Fruit fly (Drosophila melanogaster) whole organism, embryonic: Measurements from ENCODE around the gene CG34125.
A peak's percentile ranks its signal among the peaks of the same experiment; 100 is the strongest.

Experiments
- Asciz ChIP-seq: fragments of 200-800 bp; sonication (Bioruptor generic); optimal IDR thresholded peaks from 2 replicates; lab custom pipeline; 2017; ENCODE audit warnings: missing biosample characterization, mild to moderate bottlenecking, missing genetic modification characterization, missing genetic modification reagents
- Blimp-1 ChIP-seq: fragments of 200-800 bp; sonication (Bioruptor generic); optimal IDR thresholded peaks from 3 replicates; lab custom pipeline; 2018; ENCODE audit warnings: missing biosample characterization, missing genetic modification characterization, mild to moderate bottlenecking, moderate library complexity, missing genetic modification reagents
- CG12104 ChIP-seq: fragments of 200-800 bp; sonication (Bioruptor generic); optimal IDR thresholded peaks from 3 replicates; lab custom pipeline; 2016; ENCODE audit warnings: missing biosample characterization, missing genetic modification characterization
- CG17568 ChIP-seq: fragments of 200-800 bp; sonication (Bioruptor generic); optimal IDR thresholded peaks from 2 replicates; lab custom pipeline; 2018; ENCODE audit warnings: missing biosample characterization, mild to moderate bottlenecking, missing genetic modification characterization, moderate library complexity
- CG18619 ChIP-seq: fragments of 200-800 bp; sonication (Bioruptor generic); optimal IDR thresholded peaks from 3 replicates; lab custom pipeline; 2017; ENCODE audit warnings: missing biosample characterization, mild to moderate bottlenecking, missing genetic modification characterization
- CG34376 ChIP-seq: fragments of 200-800 bp; sonication (Bioruptor generic); optimal IDR thresholded peaks from 2 replicates; lab custom pipeline; 2018; ENCODE audit warnings: missing biosample characterization, mild to moderate bottlenecking, missing genetic modification characterization
- CG6689 ChIP-seq: fragments of 200-800 bp; sonication (Bioruptor generic); IDR thresholded peaks from 2 replicates; pipeline ENCODE4 v1.3.6; 2022; ENCODE audit warnings: missing biosample characterization, missing genetic modification characterization
- CG8281 ChIP-seq: fragments of 200-800 bp; sonication (Bioruptor generic); optimal IDR thresholded peaks from 2 replicates; lab custom pipeline; 2018; ENCODE audit warnings: missing biosample characterization, mild to moderate bottlenecking, missing genetic modification characterization, moderate library complexity
- CG8944 ChIP-seq: fragments of 200-800 bp; sonication (Bioruptor generic); optimal IDR thresholded peaks from 3 replicates; lab custom pipeline; 2016; ENCODE audit warnings: missing biosample characterization, missing genetic modification characterization
- CG9876 ChIP-seq: fragments of 200-800 bp; sonication (Bioruptor generic); optimal IDR thresholded peaks from 2 replicates; lab custom pipeline; 2016; ENCODE audit warnings: missing biosample characterization, missing genetic modification characterization
- Deaf1 ChIP-seq: fragments of 200-800 bp; optimal IDR thresholded peaks from 3 replicates; lab custom pipeline; 2019; ENCODE audit warnings: missing biosample characterization, mild to moderate bottlenecking, missing genetic modification characterization, moderate library complexity
- Ets65A ChIP-seq: fragments of 200-800 bp; sonication (Bioruptor generic); peaks from one replicate; lab custom pipeline; 2016; ENCODE audit warnings: missing biosample characterization, missing genetic modification characterization
- Ets97D ChIP-seq: fragments of 200-800 bp; sonication (Bioruptor generic); optimal IDR thresholded peaks from 3 replicates; lab custom pipeline; 2016; ENCODE audit warnings: missing biosample characterization, missing genetic modification characterization
- Gsc ChIP-seq: fragments of 200-800 bp; sonication (Bioruptor generic); IDR thresholded peaks from 2 replicates; pipeline ENCODE4 v1.3.6; 2022; ENCODE audit warnings: missing biosample characterization, missing genetic modification characterization
- Gug ChIP-seq: fragments of 200-800 bp; sonication (Bioruptor generic); IDR thresholded peaks from 4 replicates; pipeline ENCODE4 v1.3.6; 2022; ENCODE audit warnings: missing biosample characterization, missing genetic modification characterization
- HHEX ChIP-seq: fragments of 200-800 bp; sonication (Bioruptor generic); optimal IDR thresholded peaks from 3 replicates; lab custom pipeline; 2017; ENCODE audit warnings: missing biosample characterization, mild to moderate bottlenecking, missing genetic modification characterization, missing genetic modification reagents
- PHDP ChIP-seq: fragments of 200-800 bp; sonication (Bioruptor generic); optimal IDR thresholded peaks from 3 replicates; lab custom pipeline; 2018; ENCODE audit warnings: missing biosample characterization, mild to moderate bottlenecking, missing genetic modification characterization, moderate library complexity
- Scr ChIP-seq: fragments of 200-800 bp; sonication (Bioruptor generic); IDR thresholded peaks from 2 replicates; pipeline ENCODE4 v1.3.6; 2022; ENCODE audit warnings: missing biosample characterization, missing genetic modification characterization; ENCODE audit not compliant: partially characterized antibody
- Sox102F ChIP-seq: fragments of 200-800 bp; sonication (Bioruptor generic); optimal IDR thresholded peaks from 2 replicates; lab custom pipeline; 2018; ENCODE audit warnings: missing biosample characterization, mild to moderate bottlenecking, missing genetic modification characterization, moderate library complexity
- Sry-δ ChIP-seq: fragments of 200-800 bp; sonication (Bioruptor generic); optimal IDR thresholded peaks from 2 replicates; lab custom pipeline; 2016; ENCODE audit warnings: missing biosample characterization, missing genetic modification characterization
- Usf ChIP-seq: fragments of 200-800 bp; sonication (Bioruptor generic); optimal IDR thresholded peaks from 2 replicates; lab custom pipeline; 2017; ENCODE audit warnings: missing genotype, missing biosample characterization, missing genetic modification characterization
- Vsx1 ChIP-seq: fragments of 200-800 bp; sonication (Bioruptor generic); optimal IDR thresholded peaks from 2 replicates; lab custom pipeline; 2017; ENCODE audit warnings: missing biosample characterization, mild to moderate bottlenecking, missing genetic modification characterization, missing genetic modification reagents
- ato ChIP-seq: fragments of 200-800 bp; sonication (Bioruptor generic); IDR thresholded peaks from 2 replicates; pipeline ENCODE4 v1.3.6; 2022; ENCODE audit warnings: missing biosample characterization, missing genetic modification characterization; ENCODE audit not compliant: partially characterized antibody
- bsh ChIP-seq, 2 experiments: fragments of 200-800 bp; sonication (Bioruptor generic); optimal IDR thresholded peaks; 2 replicates each; lab custom pipeline; 2017 to 2018; ENCODE audit warnings: mild to moderate bottlenecking in 2 of 2, missing biosample characterization in 2 of 2, missing genetic modification characterization in 2 of 2, moderate library complexity in 1 of 2
- cato ChIP-seq: fragments of 200-800 bp; sonication (Bioruptor generic); optimal IDR thresholded peaks from 2 replicates; lab custom pipeline; 2016; ENCODE audit warnings: missing biosample characterization, missing genetic modification characterization, borderline replicate concordance
- croc ChIP-seq: fragments of 200-800 bp; sonication (Bioruptor generic); conservative IDR thresholded peaks from 3 replicates; pipeline ENCODE4 v1.3.6; 2022; ENCODE audit warnings: missing biosample characterization, missing genetic modification characterization
- cwo ChIP-seq: fragments of 200-800 bp; sonication (Bioruptor generic); optimal IDR thresholded peaks from 3 replicates; lab custom pipeline; 2017; ENCODE audit warnings: missing biosample characterization, missing genetic modification characterization, mild to moderate bottlenecking, moderate library complexity, missing genetic modification reagents
- dmrt99B ChIP-seq: fragments of 200-800 bp; sonication (Bioruptor generic); optimal IDR thresholded peaks from 2 replicates; lab custom pipeline; 2018; ENCODE audit warnings: missing biosample characterization, mild to moderate bottlenecking, missing genetic modification characterization, moderate library complexity
- eve ChIP-seq, 2 experiments: fragments of >200 bp; optimal IDR thresholded peaks; 2 replicates each; lab custom pipeline; 2017; ENCODE audit warnings: missing biosample characterization in 2 of 2, missing genetic modification characterization in 2 of 2
- exex ChIP-seq: fragments of 200-800 bp; sonication (Bioruptor generic); optimal IDR thresholded peaks from 4 replicates; lab custom pipeline; 2018; ENCODE audit warnings: missing biosample characterization, mild to moderate bottlenecking, missing genetic modification characterization, moderate library complexity
- fd96Cb ChIP-seq: fragments of 200-800 bp; sonication (Bioruptor generic); optimal IDR thresholded peaks from 2 replicates; lab custom pipeline; 2018; ENCODE audit warnings: missing biosample characterization, mild to moderate bottlenecking, missing genetic modification characterization, moderate library complexity
- fru ChIP-seq: fragments of >200 bp; optimal IDR thresholded peaks from 2 replicates; lab custom pipeline; 2017
- knrl ChIP-seq: fragments of 200-800 bp; sonication (Bioruptor generic); IDR thresholded peaks from 3 replicates; pipeline ENCODE4 v1.3.6; 2022; ENCODE audit warnings: missing biosample characterization, missing genetic modification characterization; ENCODE audit not compliant: partially characterized antibody
- pros ChIP-seq: fragments of 200-800 bp; sonication (Bioruptor generic); optimal IDR thresholded peaks from 3 replicates; lab custom pipeline; 2019; ENCODE audit warnings: missing biosample characterization, mild to moderate bottlenecking, missing genetic modification characterization, moderate library complexity
- ranshi ChIP-seq: fragments of 200-800 bp; sonication (Bioruptor generic); IDR thresholded peaks from 2 replicates; pipeline ENCODE4 v1.3.6; 2022; ENCODE audit warnings: missing biosample characterization, missing genetic modification characterization
- run ChIP-seq: fragments of 200-800 bp; sonication (Bioruptor generic); optimal IDR thresholded peaks from 3 replicates; lab custom pipeline; 2018; ENCODE audit warnings: missing biosample characterization, mild to moderate bottlenecking, missing genetic modification characterization
- sd ChIP-seq: fragments of 200-800 bp; sonication (Bioruptor generic); optimal IDR thresholded peaks from 3 replicates; lab custom pipeline; 2018; ENCODE audit warnings: missing biosample characterization, mild to moderate bottlenecking, missing genetic modification characterization, moderate library complexity
- sens-2 ChIP-seq: fragments of 200-800 bp; sonication (Bioruptor generic); IDR thresholded peaks from 2 replicates; pipeline ENCODE4 v1.3.6; 2022; ENCODE audit warnings: missing biosample characterization, missing genetic modification characterization
- sima ChIP-seq: fragments of 200-800 bp; sonication (Bioruptor generic); optimal IDR thresholded peaks from 2 replicates; lab custom pipeline; 2016; ENCODE audit warnings: missing biosample characterization, missing genetic modification characterization
- slou ChIP-seq: fragments of 200-800 bp; sonication (Bioruptor generic); optimal IDR thresholded peaks from 3 replicates; lab custom pipeline; 2016; ENCODE audit warnings: missing biosample characterization, missing genetic modification characterization
- sug ChIP-seq: fragments of 200-800 bp; optimal IDR thresholded peaks from 2 replicates; lab custom pipeline; 2019; ENCODE audit warnings: missing biosample characterization, mild to moderate bottlenecking, missing genetic modification characterization, moderate library complexity
- tll ChIP-seq, 2 experiments: fragments of 200-800 bp in 1 of 2; fragments of >200 bp in 1 of 2; sonication (Bioruptor generic) in 1 of 2; optimal IDR thresholded peaks; 2 replicates each; lab custom pipeline; 2017 to 2019; ENCODE audit warnings: missing biosample characterization in 2 of 2, missing genetic modification characterization in 2 of 2, mild to moderate bottlenecking in 1 of 2, moderate library complexity in 1 of 2
- toy ChIP-seq: fragments of 200-800 bp; sonication (Bioruptor generic); IDR thresholded peaks from 2 replicates; pipeline ENCODE4 v1.3.6; 2022; ENCODE audit warnings: missing biosample characterization, missing genetic modification characterization
- ttk ChIP-seq: fragments of 200-800 bp; sonication (Bioruptor generic); IDR thresholded peaks from 2 replicates; pipeline ENCODE4 v2.1.2; 2022; ENCODE audit warnings: missing biosample characterization, missing genetic modification characterization
- unc-4 ChIP-seq: fragments of 200-800 bp; sonication (Bioruptor generic); IDR thresholded peaks from 2 replicates; pipeline ENCODE4 v1.3.6; 2022; ENCODE audit warnings: missing biosample characterization, missing genetic modification characterization; ENCODE audit not compliant: partially characterized antibody
- vvl ChIP-seq: fragments of 200-800 bp; sonication (Bioruptor generic); IDR thresholded peaks from 2 replicates; pipeline ENCODE4 v1.3.6; 2022; ENCODE audit warnings: missing biosample characterization, missing genetic modification characterization
- zen ChIP-seq: fragments of 200-800 bp; sonication (Bioruptor generic); optimal IDR thresholded peaks from 3 replicates; lab custom pipeline; 2018; ENCODE audit warnings: missing biosample characterization, mild to moderate bottlenecking, missing genetic modification characterization, moderate library complexity

CG34125 gene

dm6 chr2L:4995837-4996136 lies 30.3 kb downstream of the CG34125 start:
- TF ChIP-seq Sry-δ (GFP tag; lab: Kevin White, UChicago) = no peak
- peak; percentile 98 for TF ChIP-seq exex (tag; lab: Kevin White, UChicago)
- TF ChIP-seq sens-2 (GFP tag; lab: Robert Waterston, UW) = peak; percentile 55; the same call in 1 of the 2 replicates
- TF ChIP-seq sima (GFP tag; lab: Kevin White, UChicago) = no peak
- no peak for TF ChIP-seq CG9876 (GFP tag; lab: Kevin White, UChicago)
- peak; percentile 27 for TF ChIP-seq cwo (GFP tag; lab: Kevin White, UChicago)
- peak; percentile 4 for TF ChIP-seq PHDP (tag; lab: Kevin White, UChicago)
- peak in 1 of 2 experiments; percentile 27 for TF ChIP-seq tll (GFP tag; optimal IDR thresholded peaks at IDR 0.05; lab: Kevin White, UChicago)
- TF ChIP-seq Vsx1 (GFP tag; lab: Kevin White, UChicago) = peak; percentile 71
- peak; percentile 2 for TF ChIP-seq HHEX
- no peak for TF ChIP-seq Gsc (GFP tag; lab: Robert Waterston, UW)
- TF ChIP-seq sug (tag; lab: Kevin White, UChicago) = peak; percentile 67
- peak; percentile 92 for TF ChIP-seq zen
- TF ChIP-seq sd = peak; percentile 20
- TF ChIP-seq CG8944 (GFP tag; lab: Kevin White, UChicago) = no peak
- peak; percentile 36 for TF ChIP-seq CG34376
- no peak for TF ChIP-seq Scr (GFP tag; lab: Robert Waterston, UW)

dm6 chr2L:4996283-4996922 lies 30.9 kb downstream of the CG34125 start:
- TF ChIP-seq ttk (no peak), Sox102F (GFP tag; lab: Kevin White, UChicago) (no peak), Ets65A (GFP tag; lab: Kevin White, UChicago) (no peak), Gug (no peak), knrl (GFP tag; lab: Robert Waterston, UW) (no peak), eve (GFP tag; optimal IDR thresholded peaks at IDR 0.05; lab: Kevin White, UChicago) (peak in 1 of 2 experiments; percentile 69), vvl (peak; percentile 51; the same call in 1 of the 2 replicates), Blimp-1 (peak; percentile 71), CG17568 (GFP tag; lab: Kevin White, UChicago) (no peak), fru (lab: Kevin White, UChicago) (no peak), run (no peak), CG12104 (no peak), Usf (no peak), ato (GFP tag; lab: Robert Waterston, UW) (0 out of 2 replicates have a peak, but pooled peaks have one; percentile 9), ranshi (no peak), toy (no peak), bsh (GFP tag; optimal IDR thresholded peaks at IDR 0.05; lab: Kevin White, UChicago) (no peak)

DNA sequence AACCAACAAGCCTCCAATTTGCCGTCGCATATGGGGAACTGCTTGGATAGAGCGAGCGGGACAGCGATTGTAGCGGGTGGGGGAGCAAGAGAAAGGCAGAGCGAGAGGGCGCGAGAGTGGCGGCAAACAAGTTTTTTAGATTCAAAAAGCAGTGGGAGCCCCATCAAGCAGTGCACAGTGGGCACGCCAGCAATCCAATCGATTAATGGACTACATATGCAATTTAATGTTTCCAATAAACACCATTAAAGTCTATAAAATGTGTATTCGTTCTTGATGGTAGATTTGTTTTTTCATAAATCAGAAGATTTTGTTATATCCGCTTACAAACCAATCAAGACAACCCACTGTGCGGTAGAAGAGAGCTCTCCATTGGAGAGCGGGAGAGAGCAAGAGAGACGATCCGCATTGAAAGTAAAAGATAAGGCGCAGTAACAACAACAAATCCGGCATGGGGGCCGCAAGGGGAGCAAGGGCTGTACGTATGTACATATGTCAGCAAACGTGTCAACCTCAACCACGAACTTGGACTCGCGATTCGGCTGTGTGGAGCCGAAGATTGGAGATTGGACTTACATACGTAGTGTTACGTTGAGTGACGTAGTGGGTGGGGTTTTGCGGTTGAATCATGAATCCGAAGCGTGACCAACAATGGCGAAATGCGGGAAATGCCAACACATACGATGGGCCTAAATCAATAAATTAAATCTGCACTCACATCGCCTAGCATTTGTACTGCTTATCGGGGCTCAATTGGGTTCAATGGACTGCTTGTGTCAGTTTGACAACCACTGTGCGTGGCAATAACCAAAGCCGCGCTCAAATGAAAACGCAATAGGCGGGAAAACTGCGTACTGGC lies 32.2 kb downstream of the CG34125 start:
- TF ChIP-seq CG8281 (tag; lab: Kevin White, UChicago) (peak; percentile 92), Asciz (GFP tag; lab: Kevin White, UChicago) (peak; percentile 99), fd96Cb (tag; lab: Kevin White, UChicago) (peak; percentile 99), croc (GFP tag; lab: Robert Waterston, UW) (peak; percentile 99), dmrt99B (tag; lab: Kevin White, UChicago) (peak; percentile 99), CG18619 (GFP tag; lab: Kevin White, UChicago) (peak; percentile 98), pros (GFP tag; lab: Kevin White, UChicago) (peak; percentile 79), Ets97D (GFP tag; lab: Kevin White, UChicago) (peak; percentile 94), fru (lab: Kevin White, UChicago) (no peak), unc-4 (GFP tag; lab: Robert Waterston, UW) (no peak; the same call in 1 of the 2 replicates), Deaf1 (tag; lab: Kevin White, UChicago) (peak; percentile 98), cato (peak; percentile 99), slou (GFP tag; lab: Kevin White, UChicago) (peak; percentile 98), CG12104 (peak; percentile 98), CG6689 (GFP tag; lab: Robert Waterston, UW) (peak; percentile 99)
